Fruit fly (Drosophila melanogaster): ENCODE results near the gene RhoGAP92B.
A peak's percentile ranks its signal among the peaks of the same experiment; 100 is the strongest.

Gene RhoGAP92B

DNA sequence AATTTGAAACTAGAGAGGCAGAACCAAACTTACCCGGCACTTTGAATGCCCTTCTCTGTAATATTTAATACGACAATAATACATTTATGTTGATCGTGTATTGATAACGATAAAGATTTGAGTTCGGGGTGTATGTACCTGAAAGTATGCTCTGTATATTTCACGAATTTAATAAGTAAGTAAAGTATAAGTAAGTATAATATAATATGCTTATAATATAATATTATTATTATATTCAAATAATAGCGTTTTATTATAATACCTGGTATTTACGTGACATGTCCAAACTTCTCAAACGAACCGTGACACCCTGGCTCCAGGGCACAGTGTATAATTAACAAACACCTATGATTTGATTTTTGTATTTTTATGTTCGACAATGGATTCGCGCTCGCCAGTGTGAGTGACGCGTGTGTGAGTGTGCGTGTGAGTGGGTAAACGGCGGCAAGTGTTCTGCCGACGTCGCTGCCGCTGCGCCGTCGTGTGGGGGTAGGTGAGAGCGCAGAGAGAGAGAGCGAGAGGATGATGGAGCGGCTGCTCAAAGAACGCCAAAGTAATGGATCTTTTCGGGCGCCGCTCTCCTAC is 15.3 kb upstream of the RhoGAP92B start (continued):
- TF ChIP-seq CG10267 (tag; optimal IDR thresholded peaks at IDR 0.05) (peak; percentile 73), CG10543 (GFP tag; optimal IDR thresholded peaks at IDR 0.05) (peak; percentile 80), Myb (GFP tag; optimal IDR thresholded peaks at IDR 0.05) (no peak), Dip3 (GFP tag; optimal IDR thresholded peaks at IDR 0.05) (peak; percentile 17), gcm (GFP tag; optimal IDR thresholded peaks at IDR 0.05) (peak; percentile 45), dm (GFP tag; optimal IDR thresholded peaks at IDR 0.05) (no peak), aop (GFP tag; IDR thresholded peaks at IDR 0.05) (no peak), inv (GFP tag; IDR thresholded peaks at IDR 0.05; ENCODE audit: partially characterized antibody) (no peak), Bteb2 (GFP tag; optimal IDR thresholded peaks at IDR 0.05) (no peak), CG11504 (tag; optimal IDR thresholded peaks at IDR 0.05) (peak; percentile 87), usp (GFP tag; optimal IDR thresholded peaks at IDR 0.05) (no peak), hkb (optimal IDR thresholded peaks at IDR 0.05) (no peak), hkb (GFP tag; IDR thresholded peaks at IDR 0.05) (peak; percentile 66), CG11696 (GFP tag; IDR thresholded peaks at IDR 0.05) (no peak), CG34224 (GFP tag; IDR thresholded peaks at IDR 0.05; ENCODE audit: partially characterized antibody) (no peak; the same call in 2 of the 3 replicates), sens (GFP tag) (peak; percentile 47), CG4730 (GFP tag; IDR thresholded peaks at IDR 0.05) (peak; percentile 54; the same call in 1 of the 2 replicates), CG5180 (GFP tag; optimal IDR thresholded peaks at IDR 0.05) (peak; percentile 64), ham (GFP tag; IDR thresholded peaks at IDR 0.05) (no peak), CG9817 (tag; optimal IDR thresholded peaks at IDR 0.05) (peak; percentile 73), sqz (GFP tag; optimal IDR thresholded peaks at IDR 0.05) (peak; percentile 47), CG3281 (GFP tag; optimal IDR thresholded peaks at IDR 0.05) (peak; percentile 92), amos (GFP tag; IDR thresholded peaks at IDR 0.05; ENCODE audit: partially characterized antibody) (no peak), CG10979 (tag; optimal IDR thresholded peaks at IDR 0.05) (peak; percentile 75), CG12155 (GFP tag; optimal IDR thresholded peaks at IDR 0.05) (peak; percentile 57), gsb (GFP tag; IDR thresholded peaks at IDR 0.05) (0 out of 2 replicates have a peak, but pooled peaks have one; percentile 43), CG7987 (GFP tag; optimal IDR thresholded peaks at IDR 0.05) (peak; percentile 62), CG4360 (GFP tag; IDR thresholded peaks at IDR 0.05) (no peak), CG9876 (GFP tag; optimal IDR thresholded peaks at IDR 0.05) (no peak), sr (GFP tag; IDR thresholded peaks at IDR 0.05) (peak; percentile 88), Sox100B (GFP tag; optimal IDR thresholded peaks at IDR 0.05) (peak; percentile 83), wor (GFP tag; IDR thresholded peaks at IDR 0.05) (peak; percentile 11; the same call in 1 of the 2 replicates), peb (GFP tag; IDR thresholded peaks at IDR 0.05) (0 out of 2 replicates have a peak, but pooled peaks have one; percentile 36), crp (GFP tag; optimal IDR thresholded peaks at IDR 0.05) (no peak), CG31441 (GFP tag; IDR thresholded peaks at IDR 0.05) (peak; percentile 77), fd3F (GFP tag; optimal IDR thresholded peaks at IDR 0.05) (peak; percentile 76), Sox102F (GFP tag; optimal IDR thresholded peaks at IDR 0.05) (peak; percentile 67), tgo (GFP tag; IDR thresholded peaks at IDR 0.05) (peak; percentile 55; the same call in 2 of the 3 replicates), Fer2 (tag; optimal IDR thresholded peaks at IDR 0.05) (peak; percentile 49), D19B (GFP tag; optimal IDR thresholded peaks at IDR 0.05) (peak; percentile 82), Aef1 (GFP tag; IDR thresholded peaks at IDR 0.05) (peak; percentile 58; the same call in 2 of the 3 replicates), HmgD (GFP tag; optimal IDR thresholded peaks at IDR 0.05) (no peak), CG1602 (GFP tag; optimal IDR thresholded peaks at IDR 0.05) (peak; percentile 28), ac (GFP tag; optimal IDR thresholded peaks at IDR 0.05) (no peak), Rx (GFP tag; IDR thresholded peaks at IDR 0.05) (no peak), CG16863 (GFP tag; optimal IDR thresholded peaks at IDR 0.05) (no peak), sima (GFP tag; optimal IDR thresholded peaks at IDR 0.05) (no peak), Xbp1 (GFP tag; optimal IDR thresholded peaks at IDR 0.05) (peak; percentile 59), gsb-n (tag; optimal IDR thresholded peaks at IDR 0.05) (peak; percentile 18), CG9727 (GFP tag; optimal IDR thresholded peaks at IDR 0.05) (peak; percentile 81)

Data from whole organism, embryonic.